Fruit fly (Drosophila melanogaster) whole organism, wandering third instar larva: ENCODE results near the gene CG14650.
A peak's percentile ranks its signal among the peaks of the same experiment; 100 is the strongest.

Experiments
- Abd-B ChIP-seq: fragments of >200 bp; optimal IDR thresholded peaks from 2 replicates; lab custom pipeline; 2017; ENCODE audit warnings: missing biosample characterization, missing genetic modification characterization
- CG32264 ChIP-seq: fragments of 200-800 bp; sonication (Bioruptor generic); optimal IDR thresholded peaks from 2 replicates; lab custom pipeline; 2016; ENCODE audit warnings: missing biosample characterization, missing genetic modification characterization
- CG9705 ChIP-seq: fragments of 200-800 bp; sonication (Bioruptor generic); optimal IDR thresholded peaks from 2 replicates; lab custom pipeline; 2018; ENCODE audit warnings: missing biosample characterization, mild to moderate bottlenecking, missing genetic modification characterization
- CrebA ChIP-seq: fragments of 200-800 bp; sonication (Bioruptor generic); optimal IDR thresholded peaks from 2 replicates; lab custom pipeline; 2016; ENCODE audit warnings: missing biosample characterization, mild to moderate bottlenecking, missing genetic modification characterization, borderline replicate concordance
- Dfd ChIP-seq: fragments of >200 bp; optimal IDR thresholded peaks from 2 replicates; lab custom pipeline; 2017; ENCODE audit warnings: missing biosample characterization, missing genetic modification characterization
- Dif ChIP-seq: fragments of 200-275, 200-300 bp; sonication (Bioruptor generic); optimal IDR thresholded peaks from 2 replicates; lab custom pipeline; 2018; ENCODE audit warnings: missing biosample characterization, missing genetic modification characterization; ENCODE audit not compliant: partially characterized antibody
- GATAd ChIP-seq: sonication (Bioruptor generic); optimal IDR thresholded peaks from 2 replicates; lab custom pipeline; 2016; ENCODE audit warnings: missing biosample characterization, missing genetic modification characterization
- HLH106 ChIP-seq: fragments of 200-800 bp; optimal IDR thresholded peaks from 3 replicates; lab custom pipeline; 2019; ENCODE audit warnings: missing biosample characterization, mild to moderate bottlenecking, missing genetic modification characterization, moderate library complexity
- Hnf4 ChIP-seq: fragments of 200-800 bp; sonication (Bioruptor generic); optimal IDR thresholded peaks from 2 replicates; lab custom pipeline; 2016; ENCODE audit warnings: missing biosample characterization, mild to moderate bottlenecking, missing genetic modification characterization
- Hr78 ChIP-seq: fragments of >200 bp; optimal IDR thresholded peaks from 2 replicates; lab custom pipeline; 2017; ENCODE audit warnings: missing biosample characterization, missing genetic modification characterization
- Hr83 ChIP-seq: fragments of 200-300 bp; sonication (Bioruptor generic); optimal IDR thresholded peaks from 2 replicates; lab custom pipeline; 2016; ENCODE audit warnings: missing biosample characterization, mild to moderate bottlenecking, missing genetic modification characterization, moderate library complexity; ENCODE audit not compliant: poor library complexity, severe bottlenecking
- Jra ChIP-seq: sonication (Bioruptor generic); optimal IDR thresholded peaks from 2 replicates; lab custom pipeline; 2016; ENCODE audit warnings: missing biosample characterization, missing genetic modification characterization
- Mio ChIP-seq: sonication (Bioruptor generic); optimal IDR thresholded peaks from 2 replicates; lab custom pipeline; 2016; ENCODE audit warnings: missing biosample characterization, missing genetic modification characterization
- Myc ChIP-seq: fragments of >200 bp; optimal IDR thresholded peaks from 2 replicates; lab custom pipeline; 2017
- OdsH ChIP-seq: fragments of 200-800 bp; sonication (Bioruptor generic); optimal IDR thresholded peaks from 2 replicates; lab custom pipeline; 2016; ENCODE audit warnings: missing biosample characterization, mild to moderate bottlenecking, missing genetic modification characterization
- Rel ChIP-seq, 2 experiments: fragments of 200-800 bp; sonication (Bioruptor generic) in 1 of 2; optimal IDR thresholded peaks; 2 replicates in 1 of 2; 3 replicates in 1 of 2; lab custom pipeline; 2016 to 2019; ENCODE audit warnings: mild to moderate bottlenecking in 2 of 2, missing biosample characterization in 2 of 2, missing genetic modification characterization in 2 of 2, moderate library complexity in 1 of 2
- Sp1 ChIP-seq: fragments of 200-800 bp; sonication (Bioruptor generic); optimal IDR thresholded peaks from 3 replicates; lab custom pipeline; 2019; ENCODE audit warnings: missing biosample characterization, mild to moderate bottlenecking, missing genetic modification characterization, moderate library complexity
- Vsx2 ChIP-seq: fragments of 200-300, 225-300 bp; sonication (Bioruptor generic); optimal IDR thresholded peaks from 2 replicates; lab custom pipeline; 2018; ENCODE audit warnings: missing biosample characterization, missing genetic modification characterization; ENCODE audit not compliant: partially characterized antibody
- br ChIP-seq: fragments of 200-800 bp; sonication (Bioruptor generic); optimal IDR thresholded peaks from 2 replicates; lab custom pipeline; 2016; ENCODE audit warnings: missing biosample characterization, missing genetic modification characterization
- brk ChIP-seq: fragments of 200-800 bp; sonication (Bioruptor generic); optimal IDR thresholded peaks from 2 replicates; lab custom pipeline; 2016; ENCODE audit warnings: missing biosample characterization, mild to moderate bottlenecking, missing genetic modification characterization
- dl ChIP-seq, 2 experiments: fragments of 175-275, 200-275 bp in 1 of 2; fragments of 200-275 bp in 1 of 2; sonication (Bioruptor generic); optimal IDR thresholded peaks; lab custom pipeline; 2018; ENCODE audit warnings: mild to moderate bottlenecking in 2 of 2, missing biosample characterization in 2 of 2, missing genetic modification characterization in 2 of 2, moderate library complexity in 2 of 2; ENCODE audit not compliant: partially characterized antibody in 2 of 2, insufficient read depth in 1 of 2
- dmrt93B ChIP-seq: fragments of 200-800 bp; sonication (Bioruptor generic); optimal IDR thresholded peaks from 2 replicates; lab custom pipeline; 2018; ENCODE audit warnings: missing biosample characterization, mild to moderate bottlenecking, missing genetic modification characterization
- dsf ChIP-seq: sonication (Bioruptor generic); optimal IDR thresholded peaks from 2 replicates; lab custom pipeline; 2016; ENCODE audit warnings: missing biosample characterization, missing genetic modification characterization, borderline replicate concordance
- ey ChIP-seq: fragments of 200-800 bp; sonication (Bioruptor generic); optimal IDR thresholded peaks from 2 replicates; lab custom pipeline; 2016; ENCODE audit warnings: missing biosample characterization, missing genetic modification characterization
- foxo ChIP-seq, 2 experiments: fragments of 200-800 bp; sonication (Bioruptor generic); optimal IDR thresholded peaks; 2 replicates in 1 of 2; 3 replicates in 1 of 2; lab custom pipeline; 2016 to 2017; ENCODE audit warnings: missing biosample characterization in 2 of 2, missing genetic modification characterization in 2 of 2
- fru ChIP-seq: fragments of 200-800 bp; sonication (Bioruptor generic); optimal IDR thresholded peaks from 3 replicates; lab custom pipeline; 2016; ENCODE audit warnings: missing biosample characterization, mild to moderate bottlenecking, missing genetic modification characterization
- h ChIP-seq: fragments of 200-800 bp; sonication (Bioruptor generic); optimal IDR thresholded peaks from 3 replicates; lab custom pipeline; 2016; ENCODE audit warnings: missing biosample characterization, mild to moderate bottlenecking, missing genetic modification characterization
- jim ChIP-seq: fragments of 175-275, 200-325 bp; sonication (Bioruptor generic); optimal IDR thresholded peaks from 2 replicates; lab custom pipeline; 2016; ENCODE audit warnings: missing biosample characterization, mild to moderate bottlenecking, missing genetic modification characterization
- lola ChIP-seq: fragments of >200 bp; optimal IDR thresholded peaks from 2 replicates; lab custom pipeline; 2017; ENCODE audit warnings: missing biosample characterization, missing genetic modification characterization
- pan ChIP-seq: fragments of >200 bp; optimal IDR thresholded peaks from 2 replicates; lab custom pipeline; 2017
- psq ChIP-seq: fragments of 200-800 bp; sonication (Bioruptor generic); optimal IDR thresholded peaks from 3 replicates; lab custom pipeline; 2017; ENCODE audit warnings: missing biosample characterization, mild to moderate bottlenecking, missing genetic modification characterization, moderate library complexity
- rgr ChIP-seq: fragments of 200-800 bp; sonication (Bioruptor generic); optimal IDR thresholded peaks from 3 replicates; lab custom pipeline; 2016; ENCODE audit warnings: missing biosample characterization, mild to moderate bottlenecking, missing genetic modification characterization
- sage ChIP-seq: fragments of 200-800 bp; sonication (Bioruptor generic); optimal IDR thresholded peaks from 2 replicates; lab custom pipeline; 2016; ENCODE audit warnings: missing biosample characterization, mild to moderate bottlenecking, missing genetic modification characterization
- sv ChIP-seq: fragments of 200-800 bp; sonication (Bioruptor generic); optimal IDR thresholded peaks from 3 replicates; lab custom pipeline; 2016; ENCODE audit warnings: missing biosample characterization, missing genetic modification characterization
- tai ChIP-seq: sonication (Bioruptor generic); optimal IDR thresholded peaks from 2 replicates; lab custom pipeline; 2016; ENCODE audit warnings: missing biosample characterization, missing genetic modification characterization
- woc ChIP-seq: sonication (Bioruptor generic); optimal IDR thresholded peaks from 2 replicates; lab custom pipeline; 2016; ENCODE audit warnings: missing biosample characterization, mild to moderate bottlenecking, missing genetic modification characterization

The CG14650 gene

DNA sequence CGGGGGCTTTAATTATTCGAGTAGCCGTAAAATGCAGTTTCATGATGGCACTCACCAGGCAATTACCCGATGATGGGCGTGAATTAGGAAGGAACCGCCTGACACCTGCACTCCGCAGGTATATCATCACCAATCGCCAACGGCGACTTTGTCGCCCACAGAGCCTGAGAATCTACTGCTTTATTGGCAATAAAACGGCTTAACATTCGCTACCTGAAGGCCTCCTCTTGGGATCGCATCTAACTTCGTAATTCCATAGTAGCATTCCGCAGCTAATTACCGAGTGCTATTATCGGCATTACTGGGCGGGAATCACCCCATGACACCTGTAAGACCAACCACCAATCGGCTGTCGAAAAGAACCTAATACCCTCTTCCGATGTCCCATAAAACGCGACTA, 21.1 kb downstream of the CG14650 start:
- no peak for TF ChIP-seq lola (GFP tag; lab: Kevin White, UChicago)
- no peak for TF ChIP-seq Myc (lab: Kevin White, UChicago)

DNA sequence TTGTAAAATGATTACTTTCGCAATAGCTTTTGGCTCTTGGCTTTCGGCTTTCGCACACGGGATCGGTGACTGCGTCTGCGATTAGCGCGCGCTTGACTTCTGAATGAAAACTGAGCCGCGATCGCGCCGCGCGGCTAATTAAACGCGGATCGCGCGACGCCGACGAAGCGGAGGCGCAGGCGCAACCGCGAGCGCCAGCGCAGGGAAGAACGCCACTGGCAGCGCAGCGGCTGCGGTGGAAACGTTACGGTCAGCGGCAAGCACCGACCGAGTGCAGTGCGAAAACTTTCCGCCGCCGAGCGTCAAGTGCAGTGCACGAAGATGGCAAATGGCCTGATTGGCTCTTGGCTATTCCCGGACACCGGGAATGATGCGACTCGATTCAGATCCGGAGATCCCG, 25.6 kb downstream of the CG14650 start, which contains the start of gene CG31522:
Gene CG31522 (minus strand): TSS at position 101 of the 400 bp plus-strand sequence.
- TF ChIP-seq Myc (lab: Kevin White, UChicago) (no peak), sv (no peak), CG9705 (GFP tag; lab: Kevin White, UChicago) (no peak), Hnf4 (GFP tag; lab: Kevin White, UChicago) (no peak), woc (GFP tag; lab: Kevin White, UChicago) (no peak)

DNA sequence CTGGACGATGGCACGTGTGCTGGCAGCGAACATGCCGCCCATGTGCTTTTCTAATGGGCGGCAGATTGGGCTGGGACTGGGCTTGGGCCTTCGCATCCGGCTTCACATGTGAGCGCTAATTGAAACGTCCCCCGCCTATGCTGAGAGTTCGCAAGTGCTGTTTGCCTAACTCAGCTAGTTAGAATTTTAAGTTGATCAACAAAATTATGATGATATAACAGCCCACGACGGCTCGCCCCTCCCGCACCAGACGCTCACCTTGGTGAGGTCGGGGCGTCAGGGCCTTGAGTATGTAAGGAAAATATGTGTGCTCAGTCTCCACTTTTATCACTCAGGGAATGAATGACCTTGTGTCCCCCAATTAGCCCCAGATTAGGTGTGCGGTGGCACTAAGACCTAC, 29.7 kb downstream of the CG14650 start:
- TF ChIP-seq br (no peak), brk (no peak), Hnf4 (GFP tag; lab: Kevin White, UChicago) (no peak), Vsx2 (GFP tag; lab: Kevin White, UChicago) (no peak), HLH106 (no peak), foxo (GFP tag; optimal IDR thresholded peaks at IDR 0.05; lab: Kevin White, UChicago) (no peak), h (GFP tag; lab: Kevin White, UChicago) (no peak), psq (GFP tag; lab: Kevin White, UChicago) (no peak), Hr83 (GFP tag; lab: Kevin White, UChicago) (no peak), Dfd (GFP tag; lab: Kevin White, UChicago) (no peak), rgr (no peak), Dif (GFP tag; lab: Kevin White, UChicago) (no peak), Hr78 (no peak), sv (no peak), Sp1 (no peak), dmrt93B (GFP tag; lab: Kevin White, UChicago) (no peak), sage (no peak)

DNA sequence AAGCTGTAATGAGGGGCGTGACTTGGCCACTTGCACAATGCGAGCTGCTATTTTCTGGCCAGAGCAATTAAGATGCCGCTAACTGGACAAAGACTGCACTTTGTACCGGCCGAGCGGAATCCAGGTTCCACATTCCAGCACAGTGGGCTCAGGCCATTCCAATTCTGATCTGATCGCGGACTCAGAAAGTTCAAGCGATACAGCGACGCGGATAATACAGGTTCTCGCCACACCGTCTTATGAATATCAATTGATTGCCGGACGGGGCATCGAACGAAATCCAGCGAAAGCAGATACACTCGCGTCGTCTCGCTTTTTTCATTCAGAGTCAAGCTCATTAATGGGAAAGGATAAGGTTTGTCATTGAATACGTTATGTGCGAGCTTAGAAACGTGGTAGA, 31.7 kb downstream of the CG14650 start:
- no peak for TF ChIP-seq Rel (GFP tag; optimal IDR thresholded peaks at IDR 0.05; lab: Kevin White, UChicago)
- no peak for TF ChIP-seq Rel (tag; optimal IDR thresholded peaks at IDR 0.05; lab: Kevin White, UChicago)
- TF ChIP-seq Hnf4 (GFP tag; lab: Kevin White, UChicago), result peak; percentile 72
- TF ChIP-seq, all 38 proteins: peak for 1

DNA sequence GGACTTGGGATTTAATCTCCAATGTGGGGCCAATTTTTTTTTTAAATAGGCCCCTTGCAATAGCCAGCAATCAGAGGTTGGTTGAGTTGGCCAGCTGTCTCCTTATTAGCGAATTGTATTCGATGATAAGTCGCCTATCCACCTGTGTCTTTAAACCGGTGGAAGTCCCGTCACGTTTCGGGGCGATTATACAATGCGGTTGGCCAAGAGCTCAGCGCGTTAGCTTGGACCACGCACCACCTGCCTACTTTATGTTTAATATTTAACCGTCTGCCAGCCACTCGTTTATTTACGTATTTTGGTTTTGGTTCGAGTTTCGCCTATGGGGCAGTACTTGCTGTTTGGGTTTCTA, 33.5 kb downstream of the CG14650 start:
- TF ChIP-seq jim (GFP tag; lab: Kevin White, UChicago), result no peak
- TF ChIP-seq Jra, result no peak
- TF ChIP-seq Rel (GFP tag; optimal IDR thresholded peaks at IDR 0.05; lab: Kevin White, UChicago), result no peak
- peak; percentile 2 for TF ChIP-seq Rel (tag; optimal IDR thresholded peaks at IDR 0.05; lab: Kevin White, UChicago)

DNA sequence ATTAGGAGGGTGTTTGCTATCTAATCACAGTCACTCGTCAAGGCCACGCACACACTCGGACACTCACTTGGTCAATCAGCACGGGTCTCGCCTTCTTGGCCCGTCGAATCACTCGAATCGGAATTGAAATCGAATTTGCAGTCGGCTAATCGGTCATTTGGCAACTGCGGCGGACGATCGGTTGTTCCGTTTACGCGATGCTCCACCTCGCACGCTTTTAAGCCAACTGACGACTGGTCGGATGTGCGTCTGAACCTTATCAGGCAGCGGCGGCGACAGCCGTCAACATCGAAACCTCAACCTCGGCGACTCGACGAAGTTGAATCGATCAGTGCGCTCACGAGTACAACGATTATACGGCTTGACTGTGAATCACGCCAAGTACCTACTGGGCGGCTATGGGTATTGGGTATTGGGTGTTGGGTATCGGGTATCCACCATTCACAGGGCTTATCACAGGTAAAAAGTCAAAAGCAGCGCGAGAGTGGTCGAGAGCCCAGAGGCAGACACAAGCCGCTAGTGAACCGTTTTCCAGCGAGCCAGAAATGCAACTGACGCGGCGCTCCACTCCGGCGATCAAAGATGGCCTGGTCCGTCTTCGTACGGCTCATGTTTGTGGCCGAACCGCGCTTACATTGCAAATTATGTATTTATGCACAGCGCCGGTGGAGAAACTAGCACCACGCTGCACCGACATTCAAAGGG, 34.0 kb downstream of the CG14650 start:
- no peak for TF ChIP-seq CrebA
- TF ChIP-seq CG32264 (GFP tag; lab: Kevin White, UChicago), result no peak
- peak; percentile 61 for TF ChIP-seq Jra
- TF ChIP-seq jim (GFP tag; lab: Kevin White, UChicago), result no peak
- no peak for TF ChIP-seq pan
- peak; percentile 31 for TF ChIP-seq fru (GFP tag; lab: Kevin White, UChicago)
- TF ChIP-seq h (GFP tag; lab: Kevin White, UChicago), result peak; percentile 96
- TF ChIP-seq ey (GFP tag; lab: Kevin White, UChicago), result no peak
- TF ChIP-seq lola (GFP tag; lab: Kevin White, UChicago), result no peak
- peak in 1 of 2 experiments; percentile 29 for TF ChIP-seq foxo (GFP tag; optimal IDR thresholded peaks at IDR 0.05; lab: Kevin White, UChicago)
- peak; percentile 38 for TF ChIP-seq br
- peak in 1 of 2 experiments; percentile 47 for TF ChIP-seq dl (GFP tag; optimal IDR thresholded peaks at IDR 0.05; lab: Kevin White, UChicago; ENCODE audit: insufficient read depth in 1 of 2, partially characterized antibody in 2 of 2)
- TF ChIP-seq tai (GFP tag; lab: Kevin White, UChicago), result no peak
- TF ChIP-seq Abd-B (GFP tag; lab: Kevin White, UChicago), result no peak
- TF ChIP-seq Dfd (GFP tag; lab: Kevin White, UChicago), result no peak
- TF ChIP-seq GATAd (GFP tag; lab: Kevin White, UChicago), result no peak
- no peak for TF ChIP-seq dsf (GFP tag; lab: Kevin White, UChicago)
- no peak for TF ChIP-seq Myc (lab: Kevin White, UChicago)
- no peak for TF ChIP-seq CG9705 (GFP tag; lab: Kevin White, UChicago)
- TF ChIP-seq Hnf4 (GFP tag; lab: Kevin White, UChicago), result peak; percentile 30
- no peak for TF ChIP-seq Rel (GFP tag; optimal IDR thresholded peaks at IDR 0.05; lab: Kevin White, UChicago)
- peak; percentile 85 for TF ChIP-seq Rel (tag; optimal IDR thresholded peaks at IDR 0.05; lab: Kevin White, UChicago)
- TF ChIP-seq sage, result no peak
- TF ChIP-seq rgr, result no peak
- TF ChIP-seq sv, result no peak
- TF ChIP-seq Mio (GFP tag; lab: Kevin White, UChicago), result no peak
- TF ChIP-seq woc (GFP tag; lab: Kevin White, UChicago), result no peak
- peak; percentile 27 for TF ChIP-seq Hr83 (GFP tag; lab: Kevin White, UChicago)
- TF ChIP-seq OdsH, result no peak
- no peak for TF ChIP-seq Dif (GFP tag; lab: Kevin White, UChicago)
